Worm (Caenorhabditis elegans) whole organism, L4/young adult: ENCODE measurements around the gene srsx-12.

Experiments
- W03F9.2 ChIP-seq: fragments of 150-350 bp; optimal IDR thresholded peaks from 2 replicates; lab custom pipeline; 2014; ENCODE audit warnings: missing biosample characterization, missing genetic modification characterization
- dao-5 ChIP-seq: sonication (generic microtip); optimal IDR thresholded peaks from 2 replicates; lab custom pipeline; 2016; ENCODE audit warnings: missing genotype, missing genetic modification characterization, moderate library complexity, missing compliant biosample characterization
- him-1 ChIP-seq: sonication (generic microtip); optimal IDR thresholded peaks from 2 replicates; lab custom pipeline; 2016; ENCODE audit warnings: missing genotype, missing genetic modification reagents, missing genetic modification characterization, missing compliant biosample characterization

DNA sequence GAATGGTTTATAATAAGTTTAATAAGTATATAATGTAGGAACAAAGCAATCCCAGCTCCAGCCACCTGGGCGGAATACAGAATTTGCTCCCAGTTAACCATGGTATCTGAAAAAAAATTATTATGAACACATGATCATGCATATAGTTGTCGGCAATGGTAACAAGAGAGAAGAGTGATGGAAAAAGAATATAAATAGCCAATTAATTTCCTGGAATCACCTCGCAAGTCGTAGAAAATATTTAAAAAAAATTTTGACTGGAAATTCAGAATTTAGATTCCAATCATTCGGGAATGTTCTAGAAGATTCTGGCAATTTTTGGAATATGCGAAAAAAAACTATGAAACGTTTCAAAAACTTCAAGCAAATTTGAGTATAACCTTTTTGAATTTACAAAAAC is 36.6 kb downstream of the srsx-12 start, which contains the start of gene str-211:
- no peak for TF ChIP-seq him-1 (tag; lab: Kevin White, UChicago)
- no peak for TF ChIP-seq W03F9.2 (tag; lab: Kevin White, UChicago)
- no peak for TF ChIP-seq dao-5 (tag; lab: Kevin White, UChicago)
